Fruit fly (Drosophila melanogaster) whole organism, adult: ENCODE data around the gene CG9550.

Experiments used
- CG11617 ChIP-seq: fragments of 200-800 bp; sonication (Bioruptor generic); optimal IDR thresholded peaks from 2 replicates; lab custom pipeline; 2017; ENCODE audit warnings: mild to moderate bottlenecking, missing biosample characterization, missing genetic modification reagents, missing genetic modification characterization
- CG5204 ChIP-seq: fragments of 200-800 bp; sonication (Bioruptor generic); optimal IDR thresholded peaks from 2 replicates; lab custom pipeline; 2016; ENCODE audit warnings: missing biosample characterization, missing genetic modification characterization
- CG7045 ChIP-seq: fragments of 200-800 bp; sonication (Bioruptor generic); optimal IDR thresholded peaks from 2 replicates; lab custom pipeline; 2017; ENCODE audit warnings: missing biosample characterization, mild to moderate bottlenecking, missing genetic modification characterization
- cnc ChIP-seq, 2 experiments: fragments of >200 bp; optimal IDR thresholded peaks; 2 replicates each; lab custom pipeline; 2017

- TF ChIP-seq CG5204 (GFP tag; lab: Kevin White, UChicago) (no peak), CG11617 (GFP tag; lab: Kevin White, UChicago) (no peak), cnc (optimal IDR thresholded peaks at IDR 0.05; lab: Kevin White, UChicago) (no peak), CG7045 (GFP tag; lab: Kevin White, UChicago) (no peak)
Observed at dm6 chr2L:6461497-6461896, 35.4 kb upstream of the CG9550 start.
